Worm (Caenorhabditis elegans) whole organism, L4/young adult: ENCODE measurements around the gene mab-10.

ENCODE experiments used
- W03F9.2 ChIP-seq: fragments of 150-350 bp; optimal IDR thresholded peaks from 2 replicates; lab custom pipeline; 2014; ENCODE audit warnings: missing biosample characterization, missing genetic modification characterization
- dao-5 ChIP-seq: sonication (generic microtip); optimal IDR thresholded peaks from 2 replicates; lab custom pipeline; 2016; ENCODE audit warnings: missing genotype, missing genetic modification characterization, moderate library complexity, missing compliant biosample characterization
- him-1 ChIP-seq: sonication (generic microtip); optimal IDR thresholded peaks from 2 replicates; lab custom pipeline; 2016; ENCODE audit warnings: missing genotype, missing genetic modification reagents, missing genetic modification characterization, missing compliant biosample characterization

DNA sequence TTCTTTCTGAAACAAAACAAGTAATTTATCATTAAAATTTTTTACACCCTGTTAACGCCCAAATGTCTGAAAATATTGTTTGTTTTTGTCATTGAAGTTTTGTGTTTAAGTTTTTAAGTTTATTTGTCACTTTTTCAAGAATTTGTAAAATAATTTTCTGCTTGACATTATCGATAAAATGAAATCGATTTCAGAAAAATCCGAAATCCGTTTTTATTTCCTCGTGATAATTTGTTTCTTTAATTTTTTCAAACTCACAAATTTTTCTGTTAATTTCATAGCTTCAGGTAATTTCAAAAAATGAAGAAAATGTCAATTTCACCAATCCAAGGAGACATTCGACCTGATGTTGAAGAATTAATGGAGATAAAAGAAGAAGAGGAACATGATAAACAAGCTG, 32.0 kb upstream of the mab-10 start, which contains the start of gene ZK666.12:
- TF ChIP-seq dao-5 (tag; lab: Kevin White, UChicago) (no peak), W03F9.2 (tag; lab: Kevin White, UChicago) (no peak), him-1 (tag; lab: Kevin White, UChicago) (no peak)
